Worm (Caenorhabditis elegans) whole organism, early embryonic: Measurements from ENCODE around the gene W02G9.3.

Source experiments
- B0310.2 ChIP-seq: sonication (generic microtip); optimal IDR thresholded peaks from 2 replicates; lab custom pipeline; 2016; ENCODE audit warnings: mild to moderate bottlenecking, missing genetic modification characterization, missing compliant biosample characterization
- F13C5.2 ChIP-seq: sonication (generic microtip); optimal IDR thresholded peaks from 2 replicates; lab custom pipeline; 2017; ENCODE audit warnings: mild to moderate bottlenecking, missing genetic modification characterization, inconsistent platforms, missing compliant biosample characterization
- aly-1 ChIP-seq: sonication (generic microtip); optimal IDR thresholded peaks from 2 replicates; lab custom pipeline; 2016; ENCODE audit warnings: missing genetic modification characterization, missing compliant biosample characterization
- ama-1 ChIP-seq: fragments of 150-350 bp; optimal IDR thresholded peaks from 2 replicates; lab custom pipeline; 2014
- ceh-13 ChIP-seq: fragments of 200-800 bp; sonication (Bioruptor generic); optimal IDR thresholded peaks from 2 replicates; lab custom pipeline; 2018; ENCODE audit warnings: mild to moderate bottlenecking, missing genetic modification characterization, missing compliant biosample characterization
- ceh-36 ChIP-seq: sonication (generic microtip); optimal IDR thresholded peaks from 2 replicates; lab custom pipeline; 2016; ENCODE audit warnings: missing genetic modification characterization, inconsistent platforms, missing compliant biosample characterization
- ets-7 ChIP-seq: sonication (generic microtip); optimal IDR thresholded peaks from 2 replicates; lab custom pipeline; 2016; ENCODE audit warnings: missing genotype, missing genetic modification characterization, missing compliant biosample characterization
- flt-1 ChIP-seq: fragments of 200-800 bp; sonication (Bioruptor generic); IDR thresholded peaks from 2 replicates; pipeline ENCODE4 v1.3.6; 2022; ENCODE audit warnings: missing genetic modification characterization, missing compliant biosample characterization
- hmbx-1 ChIP-seq: sonication (generic microtip); optimal IDR thresholded peaks from 2 replicates; lab custom pipeline; 2016; ENCODE audit warnings: mild to moderate bottlenecking, missing genetic modification characterization, missing compliant biosample characterization
- hmg-4 ChIP-seq: fragments of 200-800 bp; sonication (Bioruptor generic); optimal IDR thresholded peaks from 2 replicates; lab custom pipeline; 2018; ENCODE audit warnings: mild to moderate bottlenecking, missing genetic modification characterization, missing compliant biosample characterization
- hnd-1 ChIP-seq: sonication (generic microtip); optimal IDR thresholded peaks from 2 replicates; lab custom pipeline; 2016; ENCODE audit warnings: missing genetic modification characterization, missing compliant biosample characterization
- pes-1 ChIP-seq: fragments of 200-800 bp; sonication (Bioruptor generic); IDR thresholded peaks from 2 replicates; pipeline ENCODE4 v1.3.6; 2022; ENCODE audit warnings: missing genetic modification reagents, missing genetic modification characterization, missing compliant biosample characterization
- scrt-1 ChIP-seq: fragments of 200-800 bp; sonication (Bioruptor generic); IDR thresholded peaks from 2 replicates; pipeline ENCODE4 v1.3.6; 2022; ENCODE audit warnings: missing genetic modification characterization, missing compliant biosample characterization
- sea-1 ChIP-seq: fragments of 200-800 bp; sonication (Bioruptor generic); conservative IDR thresholded peaks from 2 replicates; pipeline ENCODE4 v1.3.6; 2022; ENCODE audit warnings: missing genetic modification characterization, missing compliant biosample characterization
- tbx-11 ChIP-seq: fragments of 200-800 bp; sonication (Bioruptor generic); IDR thresholded peaks from 2 replicates; pipeline ENCODE4 v1.3.6; 2022; ENCODE audit warnings: missing genetic modification characterization, missing compliant biosample characterization
- tbx-37 ChIP-seq: fragments of 200-800 bp; sonication (Bioruptor generic); conservative IDR thresholded peaks from 2 replicates; pipeline ENCODE4 v1.3.6; 2022; ENCODE audit warnings: missing genetic modification reagents, missing genetic modification characterization, missing compliant biosample characterization
- tra-4 ChIP-seq: sonication (generic microtip); optimal IDR thresholded peaks from 2 replicates; lab custom pipeline; 2017; ENCODE audit warnings: missing genetic modification characterization, missing compliant biosample characterization

The W02G9.3 gene

ce11 chrV:2666600-2666999 lies 6.2 kb upstream of the W02G9.3 start, which contains the start of gene W02G9.4:
Gene W02G9.4 (plus strand): TSS chrV:2666900.
- no peak for TF ChIP-seq tra-4 (tag; lab: Kevin White, UChicago)
- TF ChIP-seq hnd-1, result no peak
- no peak for TF ChIP-seq pes-1
- no peak for TF ChIP-seq hmg-4
- no peak for TF ChIP-seq B0310.2 (tag; lab: Kevin White, UChicago)
- TF ChIP-seq ama-1 (lab: Kevin White, UChicago), result no peak
- no peak for TF ChIP-seq sea-1 (GFP tag; lab: Robert Waterston, UW)
- TF ChIP-seq aly-1 (tag; lab: Kevin White, UChicago), result no peak
- no peak for TF ChIP-seq ets-7
- no peak for TF ChIP-seq hmbx-1
- TF ChIP-seq ceh-13 (GFP tag; lab: Kevin White, UChicago), result no peak
- no peak for TF ChIP-seq flt-1 (GFP tag; lab: Robert Waterston, UW)
- TF ChIP-seq F13C5.2 (tag; lab: Kevin White, UChicago), result no peak
- no peak for TF ChIP-seq scrt-1 (GFP tag; lab: Robert Waterston, UW)
- TF ChIP-seq tbx-37 (GFP tag; lab: Robert Waterston, UW), result no peak
- no peak for TF ChIP-seq ceh-36
- TF ChIP-seq tbx-11 (GFP tag; lab: Robert Waterston, UW), result no peak

ce11 chrV:2671155-2671554 lies 1.6 kb upstream of the W02G9.3 start, which contains the start of gene kel-8:
Gene kel-8 (plus strand): TSS chrV:2671455.
- no peak for TF ChIP-seq tbx-37 (GFP tag; lab: Robert Waterston, UW)
- TF ChIP-seq ceh-13 (GFP tag; lab: Kevin White, UChicago), result no peak

- TF ChIP-seq pes-1 (peak; percentile 91), scrt-1 (GFP tag; lab: Robert Waterston, UW) (peak; percentile 72; the same call in 1 of the 2 replicates), tbx-11 (GFP tag; lab: Robert Waterston, UW) (peak; percentile 92), hmbx-1 (no peak), sea-1 (GFP tag; lab: Robert Waterston, UW) (peak; percentile 83; the same call in 1 of the 2 replicates), tra-4 (tag; lab: Kevin White, UChicago) (peak; percentile 33), aly-1 (tag; lab: Kevin White, UChicago) (peak; percentile 84), ceh-36 (peak; percentile 60), F13C5.2 (tag; lab: Kevin White, UChicago) (peak; percentile 6), ets-7 (peak; percentile 15), hnd-1 (peak; percentile 45), B0310.2 (tag; lab: Kevin White, UChicago) (peak; percentile 61), ceh-13 (GFP tag; lab: Kevin White, UChicago) (peak; percentile 53), ama-1 (lab: Kevin White, UChicago) (no peak), tbx-37 (GFP tag; lab: Robert Waterston, UW) (peak; percentile 58), flt-1 (GFP tag; lab: Robert Waterston, UW) (peak; percentile 85), hmg-4 (peak; percentile 77)
Measured at ce11 chrV:2673807-2674206, 1.0 kb downstream of the W02G9.3 start.

ce11 chrV:2675692-2676091 lies 2.9 kb downstream of the W02G9.3 start:
- TF ChIP-seq tra-4 (tag; lab: Kevin White, UChicago), result no peak
- no peak for TF ChIP-seq aly-1 (tag; lab: Kevin White, UChicago)
- TF ChIP-seq F13C5.2 (tag; lab: Kevin White, UChicago), result no peak
- TF ChIP-seq tbx-11 (GFP tag; lab: Robert Waterston, UW), result no peak
- TF ChIP-seq hmg-4, result no peak
- no peak for TF ChIP-seq ama-1 (lab: Kevin White, UChicago)
- no peak for TF ChIP-seq scrt-1 (GFP tag; lab: Robert Waterston, UW)

- no peak for TF ChIP-seq ama-1 (lab: Kevin White, UChicago)
- no peak for TF ChIP-seq aly-1 (tag; lab: Kevin White, UChicago)
- no peak for TF ChIP-seq scrt-1 (GFP tag; lab: Robert Waterston, UW)
- no peak for TF ChIP-seq tra-4 (tag; lab: Kevin White, UChicago)
- TF ChIP-seq sea-1 (GFP tag; lab: Robert Waterston, UW), result no peak
- TF ChIP-seq pes-1, result no peak
- no peak for TF ChIP-seq flt-1 (GFP tag; lab: Robert Waterston, UW)
- TF ChIP-seq hnd-1, result no peak
- no peak for TF ChIP-seq ceh-36
- TF ChIP-seq B0310.2 (tag; lab: Kevin White, UChicago), result no peak
- no peak for TF ChIP-seq hmg-4
Measured at ce11 chrV:2677648-2678047, 4.9 kb downstream of the W02G9.3 start.

- TF ChIP-seq hmbx-1 (no peak), hnd-1 (no peak), aly-1 (tag; lab: Kevin White, UChicago) (no peak), flt-1 (GFP tag; lab: Robert Waterston, UW) (no peak), ets-7 (no peak), pes-1 (no peak), tbx-11 (GFP tag; lab: Robert Waterston, UW) (no peak), hmg-4 (no peak), F13C5.2 (tag; lab: Kevin White, UChicago) (no peak)
Measured at ce11 chrV:2683497-2683896, 10.7 kb downstream of the W02G9.3 start.

ce11 chrV:2684227-2684626 lies 11.4 kb downstream of the W02G9.3 start:
- no peak for TF ChIP-seq B0310.2 (tag; lab: Kevin White, UChicago)
- TF ChIP-seq ets-7, result no peak
- TF ChIP-seq tbx-11 (GFP tag; lab: Robert Waterston, UW), result no peak
- no peak for TF ChIP-seq sea-1 (GFP tag; lab: Robert Waterston, UW)
- TF ChIP-seq aly-1 (tag; lab: Kevin White, UChicago), result no peak
- no peak for TF ChIP-seq flt-1 (GFP tag; lab: Robert Waterston, UW)
- no peak for TF ChIP-seq tra-4 (tag; lab: Kevin White, UChicago)
- TF ChIP-seq ceh-13 (GFP tag; lab: Kevin White, UChicago), result no peak

- no peak for TF ChIP-seq ceh-36
- TF ChIP-seq tra-4 (tag; lab: Kevin White, UChicago), result no peak
- TF ChIP-seq hmbx-1, result no peak
- TF ChIP-seq hmg-4, result no peak
- no peak for TF ChIP-seq flt-1 (GFP tag; lab: Robert Waterston, UW)
- TF ChIP-seq B0310.2 (tag; lab: Kevin White, UChicago), result no peak
- no peak for TF ChIP-seq ets-7
- no peak for TF ChIP-seq ceh-13 (GFP tag; lab: Kevin White, UChicago)
- no peak for TF ChIP-seq aly-1 (tag; lab: Kevin White, UChicago)
- TF ChIP-seq sea-1 (GFP tag; lab: Robert Waterston, UW), result no peak
- TF ChIP-seq ama-1 (lab: Kevin White, UChicago), result no peak
- TF ChIP-seq pes-1, result no peak
- TF ChIP-seq tbx-11 (GFP tag; lab: Robert Waterston, UW), result no peak
- no peak for TF ChIP-seq tbx-37 (GFP tag; lab: Robert Waterston, UW)
- no peak for TF ChIP-seq scrt-1 (GFP tag; lab: Robert Waterston, UW)
- no peak for TF ChIP-seq hnd-1
- TF ChIP-seq F13C5.2 (tag; lab: Kevin White, UChicago), result no peak
Measured at ce11 chrV:2688562-2688961, 15.8 kb downstream of the W02G9.3 start.
